Worm (Caenorhabditis elegans): ENCODE data around the gene ndub-5.

ndub-5 gene

ce11 chrII:5714807-5715206 lies 23.7 kb upstream of the ndub-5 start, which contains the start of the genes tiar-1 and lelo-4 (continued):
- TF ChIP-seq unc-130 (tag; optimal IDR thresholded peaks at IDR 0.05) (peak; percentile 77), efl-1 (optimal IDR thresholded peaks at IDR 0.05) (peak; percentile 24 to 91), efl-1 (GFP tag; optimal IDR thresholded peaks at IDR 0.05 in 1 of 2) (peak; percentile 90 to 98), snu-23 (GFP tag; optimal IDR thresholded peaks at IDR 0.05) (peak; percentile 76), dsc-1 (tag; optimal IDR thresholded peaks at IDR 0.05) (no peak), Y116A8C.19 (tag; optimal IDR thresholded peaks at IDR 0.05; ENCODE audit: borderline replicate concordance) (no peak), lir-3 (tag; optimal IDR thresholded peaks at IDR 0.05; ENCODE audit: poor library complexity) (peak; percentile 42), jun-1 (tag; optimal IDR thresholded peaks at IDR 0.05) (no peak)

DNA sequence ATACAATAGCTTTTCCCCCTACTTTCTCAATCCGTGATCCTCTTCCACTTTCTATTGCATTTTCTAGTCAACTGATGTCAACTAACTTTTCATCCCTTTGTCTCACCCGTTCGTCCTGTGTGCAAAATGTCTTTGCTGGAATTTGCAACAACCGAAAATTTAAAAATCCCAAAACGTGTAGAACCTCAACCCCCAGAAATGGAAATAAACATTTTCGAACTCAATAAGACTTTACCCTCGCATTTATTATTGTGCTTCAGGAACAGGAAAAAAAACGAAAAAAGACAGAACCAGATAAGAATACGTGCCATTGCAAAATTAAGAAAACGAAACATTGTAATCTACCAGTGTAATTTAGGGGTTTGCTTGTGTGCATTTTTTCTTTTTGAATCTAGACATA lies 21.0 kb upstream of the ndub-5 start:
- no peak for TF ChIP-seq efl-3 (GFP tag; optimal IDR thresholded peaks at IDR 0.05)
- TF ChIP-seq mdl-1 (tag; optimal IDR thresholded peaks at IDR 0.05): no peak
- no peak for TF ChIP-seq sox-4 (tag; optimal IDR thresholded peaks at IDR 0.05)
- TF ChIP-seq zag-1 (tag; optimal IDR thresholded peaks at IDR 0.05): no peak
- TF ChIP-seq snu-23 (GFP tag; optimal IDR thresholded peaks at IDR 0.05): peak; percentile 3

- TF ChIP-seq nhr-20 (tag; optimal IDR thresholded peaks at IDR 0.05) (no peak), efl-1 (optimal IDR thresholded peaks at IDR 0.05) (no peak), efl-1 (GFP tag; optimal IDR thresholded peaks at IDR 0.05 in 1 of 2) (peak in 1 of 2 experiments; percentile 81), elt-2 (tag; optimal IDR thresholded peaks at IDR 0.05) (no peak)
Measured at ce11 chrII:5710835-5711234, 19.7 kb upstream of the ndub-5 start.

- TF ChIP-seq fkh-10 (GFP tag; optimal IDR thresholded peaks at IDR 0.05) (peak; percentile 90), nhr-71 (tag; optimal IDR thresholded peaks at IDR 0.05) (peak; percentile 4), lin-14 (GFP tag; optimal IDR thresholded peaks at IDR 0.05) (peak; percentile 77), tbx-2 (tag; optimal IDR thresholded peaks at IDR 0.05) (peak; percentile 42), efl-1 (optimal IDR thresholded peaks at IDR 0.05) (no peak), efl-1 (GFP tag; optimal IDR thresholded peaks at IDR 0.05 in 1 of 2) (no peak)
Measured at ce11 chrII:5708154-5708553, 17.0 kb upstream of the ndub-5 start.

- TF ChIP-seq tbx-2 (tag; optimal IDR thresholded peaks at IDR 0.05) (no peak), pqm-1 (tag; optimal IDR thresholded peaks at IDR 0.05) (no peak), ceh-90 (tag; optimal IDR thresholded peaks at IDR 0.05) (no peak), rnt-1 (tag; optimal IDR thresholded peaks at IDR 0.05) (no peak), F16B12.6 (tag; optimal IDR thresholded peaks at IDR 0.05) (no peak), blmp-1 (tag; optimal IDR thresholded peaks at IDR 0.05) (peak; percentile 12), alr-1 (tag; optimal IDR thresholded peaks at IDR 0.05; ENCODE audit: borderline replicate concordance) (no peak), C04F5.9 (tag; optimal IDR thresholded peaks at IDR 0.05) (no peak), elt-2 (tag; optimal IDR thresholded peaks at IDR 0.05) (no peak), lsy-2 (tag; optimal IDR thresholded peaks at IDR 0.05) (no peak), Y116A8C.19 (tag; optimal IDR thresholded peaks at IDR 0.05; ENCODE audit: borderline replicate concordance) (no peak), fkh-4 (tag; optimal IDR thresholded peaks at IDR 0.05; ENCODE audit: borderline replicate concordance) (no peak), ama-1 (optimal IDR thresholded peaks at IDR 0.05) (no peak), dsc-1 (tag; optimal IDR thresholded peaks at IDR 0.05) (no peak), nhr-12 (tag; optimal IDR thresholded peaks at IDR 0.05) (no peak), mef-2 (tag; optimal IDR thresholded peaks at IDR 0.05) (no peak), ceh-88 (GFP tag; IDR thresholded peaks at IDR 0.05) (no peak), lin-14 (GFP tag; optimal IDR thresholded peaks at IDR 0.05) (peak; percentile 27)
Measured at ce11 chrII:5707532-5707931, 16.4 kb upstream of the ndub-5 start, which contains the start of gene osta-2. TSS of gene osta-2 (plus strand) at chrII:5707691.

DNA sequence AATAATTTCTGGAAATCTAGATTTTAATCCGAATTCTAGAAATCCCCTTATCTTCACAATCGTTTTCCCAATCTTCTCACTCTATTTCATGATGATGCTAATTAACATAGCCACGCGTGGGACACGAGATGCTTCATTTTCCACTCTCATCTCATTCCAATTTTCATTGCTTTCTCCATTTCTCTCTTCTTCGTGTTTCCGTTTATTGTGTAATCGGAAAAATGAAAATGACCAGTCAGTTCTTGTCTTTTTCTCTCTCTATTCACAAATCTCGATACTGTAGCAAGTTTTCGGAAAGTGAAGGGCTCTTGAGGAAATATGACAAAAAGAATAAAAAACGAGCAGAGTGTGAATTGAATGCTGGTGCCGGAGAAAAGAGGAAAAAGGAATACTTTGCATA lies 13.3 kb upstream of the ndub-5 start:
- TF ChIP-seq nhr-76 (tag; optimal IDR thresholded peaks at IDR 0.05): no peak
- TF ChIP-seq nhr-85 (tag): peak; percentile 15
- peak; percentile 93 for TF ChIP-seq blmp-1 (tag; optimal IDR thresholded peaks at IDR 0.05)
- peak; percentile 55 for TF ChIP-seq lin-14 (GFP tag; optimal IDR thresholded peaks at IDR 0.05)
- no peak for TF ChIP-seq isw-1 (GFP tag; IDR thresholded peaks at IDR 0.05)
